Fruit fly (Drosophila melanogaster) whole organism, embryonic: ENCODE data around the gene Sidpn.

Experiments
- Adf1 ChIP-seq: fragments of 200-800 bp; sonication (Bioruptor generic); IDR thresholded peaks from 2 replicates; pipeline ENCODE4 v1.3.6; 2022; ENCODE audit warnings: missing biosample characterization, missing genetic modification characterization
- CG11247 ChIP-seq: fragments of 200-800 bp; sonication (Bioruptor generic); IDR thresholded peaks from 2 replicates; pipeline ENCODE4 v1.3.6; 2022; ENCODE audit warnings: missing biosample characterization, missing genetic modification characterization
- CG11456 ChIP-seq: fragments of 200-800 bp; sonication (Bioruptor generic); IDR thresholded peaks from 3 replicates; pipeline ENCODE4 v1.3.6; 2022; ENCODE audit warnings: missing biosample characterization, missing genetic modification characterization
- CG12155 ChIP-seq: fragments of 200-800 bp; sonication (Bioruptor generic); optimal IDR thresholded peaks from 3 replicates; lab custom pipeline; 2016; ENCODE audit warnings: missing biosample characterization, missing genetic modification characterization
- CG14014 ChIP-seq: fragments of 200-800 bp; sonication (Bioruptor generic); IDR thresholded peaks from 2 replicates; pipeline ENCODE4 v1.3.6; 2022; ENCODE audit warnings: missing biosample characterization, missing genetic modification characterization
- CG14860 ChIP-seq: fragments of 200-800 bp; sonication (Bioruptor generic); IDR thresholded peaks from 3 replicates; pipeline ENCODE4 v1.3.6; 2022; ENCODE audit warnings: missing biosample characterization, missing genetic modification characterization; ENCODE audit not compliant: partially characterized antibody
- CG15073 ChIP-seq: fragments of 200-800 bp; sonication (Bioruptor generic); optimal IDR thresholded peaks from 2 replicates; lab custom pipeline; 2016; ENCODE audit warnings: missing biosample characterization, missing genetic modification characterization
- CG1529 ChIP-seq: fragments of 200-800 bp; sonication (Bioruptor generic); optimal IDR thresholded peaks from 3 replicates; lab custom pipeline; 2018; ENCODE audit warnings: missing biosample characterization, missing genetic modification characterization
- CG15479 ChIP-seq: fragments of 200-800 bp; sonication (Bioruptor generic); optimal IDR thresholded peaks from 3 replicates; lab custom pipeline; 2019; ENCODE audit warnings: missing biosample characterization, mild to moderate bottlenecking, missing genetic modification characterization, moderate library complexity
- CG17912 ChIP-seq: fragments of 200-800 bp; sonication (Bioruptor generic); optimal IDR thresholded peaks from 2 replicates; lab custom pipeline; 2018; ENCODE audit warnings: missing biosample characterization, mild to moderate bottlenecking, missing genetic modification characterization
- CG2129 ChIP-seq: fragments of 200-800 bp; sonication (Bioruptor generic); IDR thresholded peaks from 2 replicates; pipeline ENCODE4 v1.3.6; 2022; ENCODE audit warnings: missing biosample characterization, missing genetic modification characterization; ENCODE audit not compliant: partially characterized antibody
- CG30431 ChIP-seq: fragments of 200-800 bp; sonication (Bioruptor generic); optimal IDR thresholded peaks from 2 replicates; lab custom pipeline; 2017; ENCODE audit warnings: missing biosample characterization, missing genetic modification characterization
- CG33557 ChIP-seq: fragments of 200-800 bp; sonication (Bioruptor generic); optimal IDR thresholded peaks from 2 replicates; lab custom pipeline; 2019; ENCODE audit warnings: missing biosample characterization, mild to moderate bottlenecking, missing genetic modification characterization, moderate library complexity
- CG34422 ChIP-seq: fragments of 200-800 bp; sonication (Bioruptor generic); IDR thresholded peaks from 3 replicates; pipeline ENCODE4 v1.3.6; 2022; ENCODE audit warnings: missing biosample characterization, missing genetic modification characterization
- CG3847 ChIP-seq: fragments of 200-800 bp; sonication (Bioruptor generic); IDR thresholded peaks from 2 replicates; pipeline ENCODE4 v1.3.6; 2022; ENCODE audit warnings: missing biosample characterization, missing genetic modification characterization
- CG6791 ChIP-seq: fragments of 200-800 bp; sonication (Bioruptor generic); IDR thresholded peaks from 3 replicates; pipeline ENCODE4 v1.3.6; 2022; ENCODE audit warnings: missing biosample characterization, missing genetic modification characterization; ENCODE audit not compliant: partially characterized antibody
- CG8765 ChIP-seq: fragments of 200-800 bp; sonication (Bioruptor generic); IDR thresholded peaks from 2 replicates; pipeline ENCODE4 v1.3.6; 2022; ENCODE audit warnings: missing biosample characterization, missing genetic modification characterization
- CG9797 ChIP-seq: fragments of 200-800 bp; sonication (Bioruptor generic); optimal IDR thresholded peaks from 3 replicates; lab custom pipeline; 2018; ENCODE audit warnings: missing biosample characterization, mild to moderate bottlenecking, missing genetic modification characterization
- Dip3 ChIP-seq: fragments of 200-800 bp; sonication (Bioruptor generic); optimal IDR thresholded peaks from 3 replicates; lab custom pipeline; 2016; ENCODE audit warnings: missing biosample characterization, missing genetic modification characterization
- ERR ChIP-seq: fragments of 200-800 bp; sonication (Bioruptor generic); optimal IDR thresholded peaks from 2 replicates; lab custom pipeline; 2016; ENCODE audit warnings: missing biosample characterization, missing genetic modification characterization
- Fer2 ChIP-seq: fragments of 200-800 bp; sonication (Bioruptor generic); optimal IDR thresholded peaks from 2 replicates; lab custom pipeline; 2018; ENCODE audit warnings: missing biosample characterization, mild to moderate bottlenecking, missing genetic modification characterization, moderate library complexity
- Fer3 ChIP-seq: fragments of 200-800 bp; sonication (Bioruptor generic); optimal IDR thresholded peaks from 2 replicates; lab custom pipeline; 2018; ENCODE audit warnings: missing biosample characterization, mild to moderate bottlenecking, missing genetic modification characterization, moderate library complexity
- HmgD ChIP-seq: fragments of 200-800 bp; sonication (Bioruptor generic); optimal IDR thresholded peaks from 3 replicates; lab custom pipeline; 2016; ENCODE audit warnings: missing biosample characterization, missing genetic modification characterization
- Lhr ChIP-seq: fragments of 200-800 bp; sonication (Bioruptor generic); optimal IDR thresholded peaks from 3 replicates; lab custom pipeline; 2017; ENCODE audit warnings: mild to moderate bottlenecking, missing biosample characterization, missing genetic modification reagents, missing genetic modification characterization
- Lim3 ChIP-seq: fragments of 200-800 bp; sonication (Bioruptor generic); IDR thresholded peaks from 2 replicates; pipeline ENCODE4 v1.3.6; 2022; ENCODE audit warnings: missing biosample characterization, missing genetic modification characterization
- Myb ChIP-seq: fragments of 200-800 bp; sonication (Bioruptor generic); optimal IDR thresholded peaks from 2 replicates; lab custom pipeline; 2016; ENCODE audit warnings: missing biosample characterization, missing genetic modification characterization
- NC2α ChIP-seq: fragments of 200-800 bp; sonication (Bioruptor generic); optimal IDR thresholded peaks from 2 replicates; lab custom pipeline; 2016; ENCODE audit warnings: missing biosample characterization, missing genetic modification characterization
- NC2β ChIP-seq: fragments of 200-800 bp; sonication (Bioruptor generic); optimal IDR thresholded peaks from 2 replicates; lab custom pipeline; 2016; ENCODE audit warnings: missing biosample characterization, missing genetic modification characterization
- Nf-YC ChIP-seq: fragments of 200-800 bp; optimal IDR thresholded peaks from 3 replicates; lab custom pipeline; 2019; ENCODE audit warnings: missing biosample characterization, mild to moderate bottlenecking, missing genetic modification characterization, moderate library complexity
- Sin3A ChIP-seq: fragments of >200 bp; optimal IDR thresholded peaks from 2 replicates; lab custom pipeline; 2018
- Tbp ChIP-seq: fragments of >200 bp; optimal IDR thresholded peaks from 2 replicates; lab custom pipeline; 2018; ENCODE audit warnings: missing biosample characterization, missing genetic modification characterization
- cg ChIP-seq: fragments of 200-800 bp; sonication (Bioruptor generic); optimal IDR thresholded peaks from 3 replicates; lab custom pipeline; 2019; ENCODE audit warnings: missing biosample characterization, mild to moderate bottlenecking, missing genetic modification characterization, moderate library complexity
- disco-r ChIP-seq: fragments of 200-800 bp; sonication (Bioruptor generic); optimal IDR thresholded peaks from 2 replicates; lab custom pipeline; 2016; ENCODE audit warnings: missing biosample characterization, missing genetic modification characterization
- fd3F ChIP-seq: fragments of 200-800 bp; sonication (Bioruptor generic); optimal IDR thresholded peaks from 2 replicates; lab custom pipeline; 2018; ENCODE audit warnings: missing biosample characterization, mild to moderate bottlenecking, missing genetic modification characterization, moderate library complexity
- fu2 ChIP-seq: fragments of 200-800 bp; sonication (Bioruptor generic); optimal IDR thresholded peaks from 2 replicates; lab custom pipeline; 2016; ENCODE audit warnings: missing biosample characterization, missing genetic modification characterization
- gcm ChIP-seq: fragments of 200-800 bp; sonication (Bioruptor generic); optimal IDR thresholded peaks from 2 replicates; lab custom pipeline; 2019; ENCODE audit warnings: missing biosample characterization, mild to moderate bottlenecking, missing genetic modification characterization, moderate library complexity
- kah ChIP-seq: fragments of 200-800 bp; sonication (Bioruptor generic); optimal IDR thresholded peaks from 2 replicates; lab custom pipeline; 2018; ENCODE audit warnings: missing biosample characterization, mild to moderate bottlenecking, missing genetic modification characterization
- lab ChIP-seq: fragments of 200-800 bp; sonication (Bioruptor generic); optimal IDR thresholded peaks from 3 replicates; lab custom pipeline; 2017; ENCODE audit warnings: missing biosample characterization, missing genetic modification characterization, mild to moderate bottlenecking, moderate library complexity, missing genetic modification reagents
- prd ChIP-seq, 3 experiments: fragments of >200 bp in 2 of 3; fragments of 200-800 bp in 1 of 3; sonication (Bioruptor generic) in 1 of 3; optimal IDR thresholded peaks in 2 of 3; IDR thresholded peaks in 1 of 3; 2 replicates in 2 of 3; 3 replicates in 1 of 3; pipeline versions ENCODE4 v1.3.6 to Lab custom; 2017 to 2022; ENCODE audit warnings: missing biosample characterization in 1 of 3, missing genetic modification characterization in 1 of 3
- pum ChIP-seq: fragments of 200-800 bp; sonication (Bioruptor generic); optimal IDR thresholded peaks from 2 replicates; lab custom pipeline; 2016; ENCODE audit warnings: missing biosample characterization, missing genetic modification characterization
- slp2 ChIP-seq: fragments of 200-800 bp; sonication (Bioruptor generic); optimal IDR thresholded peaks from 2 replicates; lab custom pipeline; 2016; ENCODE audit warnings: missing biosample characterization, missing genetic modification characterization
- so ChIP-seq: fragments of 200-800 bp; sonication (Bioruptor generic); IDR thresholded peaks from 3 replicates; pipeline ENCODE4 v1.3.6; 2022; ENCODE audit warnings: missing biosample characterization, missing genetic modification characterization
- ssp ChIP-seq: fragments of 200-800 bp; sonication (Bioruptor generic); IDR thresholded peaks from 2 replicates; pipeline ENCODE4 v1.3.6; 2022; ENCODE audit warnings: missing biosample characterization, missing genetic modification characterization
- stwl ChIP-seq: fragments of 200-800 bp; sonication (Bioruptor generic); optimal IDR thresholded peaks from 3 replicates; lab custom pipeline; 2018; ENCODE audit warnings: missing biosample characterization, mild to moderate bottlenecking, missing genetic modification characterization, moderate library complexity
- tna ChIP-seq: fragments of 200-800 bp; sonication (Bioruptor generic); IDR thresholded peaks from 2 replicates; pipeline ENCODE4 v1.3.6; 2022; ENCODE audit warnings: missing biosample characterization, missing genetic modification characterization; ENCODE audit not compliant: partially characterized antibody
- trem ChIP-seq: fragments of 200-800 bp; optimal IDR thresholded peaks from 3 replicates; lab custom pipeline; 2019; ENCODE audit warnings: missing biosample characterization, mild to moderate bottlenecking, missing genetic modification characterization, moderate library complexity
- ttk ChIP-seq: fragments of 200-800 bp; sonication (Bioruptor generic); IDR thresholded peaks from 2 replicates; pipeline ENCODE4 v2.1.2; 2022; ENCODE audit warnings: missing biosample characterization, missing genetic modification characterization
- tup ChIP-seq: fragments of 200-800 bp; sonication (Bioruptor generic); optimal IDR thresholded peaks from 2 replicates; lab custom pipeline; 2016; ENCODE audit warnings: missing biosample characterization, mild to moderate bottlenecking, missing genetic modification characterization, moderate library complexity
- unpg ChIP-seq: fragments of 200-800 bp; sonication (Bioruptor generic); optimal IDR thresholded peaks from 3 replicates; lab custom pipeline; 2018; ENCODE audit warnings: missing biosample characterization, mild to moderate bottlenecking, missing genetic modification characterization, moderate library complexity

Gene Sidpn

DNA sequence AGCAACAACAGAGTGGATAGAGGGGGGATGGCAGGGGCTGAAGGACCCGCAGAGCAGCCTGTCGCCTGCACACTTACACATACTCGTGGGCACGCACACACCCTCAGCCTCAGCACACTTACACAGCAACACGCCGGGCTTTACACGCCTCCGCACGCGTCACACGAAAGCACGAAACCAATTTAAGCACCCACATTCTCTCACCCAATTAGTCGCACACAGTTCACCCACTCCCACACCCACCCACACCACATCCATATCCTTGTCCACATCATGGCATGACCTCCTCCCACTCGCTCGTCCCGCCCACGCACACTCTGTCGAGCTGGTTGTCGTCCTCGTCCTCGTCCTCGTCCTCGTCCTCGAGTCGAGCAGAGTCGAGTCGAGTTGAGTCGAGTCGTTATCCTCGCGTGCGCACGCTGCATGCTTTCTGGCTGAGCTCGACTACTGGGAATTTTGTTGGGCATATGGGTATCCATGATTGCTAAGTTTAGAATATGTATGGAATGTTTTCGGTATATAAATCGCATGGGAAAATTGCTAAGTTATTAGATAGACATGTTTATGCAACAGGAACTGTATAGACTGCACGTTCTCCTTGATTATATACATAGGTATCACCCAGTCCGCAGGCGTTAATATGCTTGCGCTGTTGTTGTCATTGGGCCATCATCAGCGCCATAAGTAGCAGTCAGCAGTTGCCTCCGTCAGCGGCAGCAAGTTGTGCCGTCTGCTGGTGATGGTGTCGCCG lies 15.4 kb upstream of the Sidpn start (continued):
- TF ChIP-seq ssp (GFP tag; lab: Robert Waterston, UW) (peak; percentile 80), CG17912 (GFP tag; lab: Kevin White, UChicago) (no peak), fd3F (GFP tag; lab: Kevin White, UChicago) (peak; percentile 79), ERR (GFP tag; lab: Kevin White, UChicago) (peak; percentile 67), stwl (tag; lab: Kevin White, UChicago) (no peak), CG33557 (no peak), Lim3 (GFP tag; lab: Robert Waterston, UW) (peak; percentile 67), CG15479 (GFP tag; lab: Kevin White, UChicago) (no peak), CG11247 (GFP tag; lab: Robert Waterston, UW) (peak; percentile 81), kah (no peak), CG14860 (GFP tag; lab: Robert Waterston, UW) (no peak), pum (GFP tag; lab: Kevin White, UChicago) (peak; percentile 74), Adf1 (GFP tag; lab: Robert Waterston, UW) (peak; percentile 65; the same call in 1 of the 2 replicates), HmgD (GFP tag; lab: Kevin White, UChicago) (peak; percentile 59), CG6791 (GFP tag; lab: Robert Waterston, UW) (no peak), CG12155 (GFP tag; lab: Kevin White, UChicago) (peak; percentile 74), CG15073 (GFP tag; lab: Kevin White, UChicago) (no peak), CG11456 (GFP tag; lab: Robert Waterston, UW) (peak; percentile 85), Nf-YC (tag; lab: Kevin White, UChicago) (peak; percentile 43), Dip3 (peak; percentile 82), tna (no peak), Lhr (GFP tag; lab: Kevin White, UChicago) (peak; percentile 16), CG30431 (peak; percentile 43), CG1529 (peak; percentile 67), NC2α (GFP tag; lab: Kevin White, UChicago) (peak; percentile 46), gcm (peak; percentile 19), cg (GFP tag; lab: Kevin White, UChicago) (peak; percentile 27), Fer3 (peak; percentile 82), CG3847 (GFP tag; lab: Robert Waterston, UW) (peak; percentile 75), disco-r (GFP tag; lab: Kevin White, UChicago) (peak; percentile 3), so (GFP tag; lab: Robert Waterston, UW) (peak; percentile 71; the same call in 2 of the 3 replicates), ttk (GFP tag; lab: Robert Waterston, UW) (peak; percentile 86), Myb (GFP tag; lab: Kevin White, UChicago) (peak; percentile 69), slp2 (peak; percentile 69), CG2129 (GFP tag; lab: Robert Waterston, UW) (no peak), fu2 (GFP tag; lab: Kevin White, UChicago) (peak; percentile 76), NC2β (GFP tag; lab: Kevin White, UChicago) (peak; percentile 56), prd (optimal IDR thresholded peaks at IDR 0.05; lab: Kevin White, UChicago) (no peak), prd (GFP tag; IDR thresholded peaks at IDR 0.05; lab: Robert Waterston, UW) (peak; percentile 92), CG14014 (GFP tag; lab: Robert Waterston, UW) (peak; percentile 87), tup (GFP tag; lab: Kevin White, UChicago) (peak; percentile 71), Tbp (GFP tag; lab: Kevin White, UChicago) (no peak), Fer2 (tag; lab: Kevin White, UChicago) (no peak), trem (peak; percentile 36), Sin3A (lab: Kevin White, UChicago) (no peak), CG34422 (GFP tag; lab: Robert Waterston, UW) (peak; percentile 86), CG8765 (GFP tag; lab: Robert Waterston, UW) (peak; percentile 27; the same call in 1 of the 2 replicates), unpg (GFP tag; lab: Kevin White, UChicago) (peak; percentile 74), CG9797 (GFP tag; lab: Kevin White, UChicago) (no peak), lab (peak; percentile 92)
